Worm (Caenorhabditis elegans) whole organism, young adult: ENCODE data around the gene gmn-1.

ENCODE experiments used
- F10E7.11 ChIP-seq: sonication (generic microtip); optimal IDR thresholded peaks from 2 replicates; lab custom pipeline; 2017; ENCODE audit warnings: mild to moderate bottlenecking, missing genetic modification characterization, moderate library complexity, missing compliant biosample characterization
- athp-1 ChIP-seq: sonication (generic microtip); optimal IDR thresholded peaks from 2 replicates; lab custom pipeline; 2017; ENCODE audit warnings: mild to moderate bottlenecking, missing genetic modification characterization, missing compliant biosample characterization
- egl-44 ChIP-seq: fragments of 200-800 bp; sonication (Bioruptor generic); IDR thresholded peaks from 2 replicates; pipeline ENCODE4 v1.3.6; 2022; ENCODE audit warnings: missing genetic modification reagents, missing genetic modification characterization, missing compliant biosample characterization
- gei-17 ChIP-seq: fragments of 200-800 bp; sonication (Bioruptor generic); optimal IDR thresholded peaks from 2 replicates; lab custom pipeline; 2018; ENCODE audit warnings: mild to moderate bottlenecking, missing genetic modification characterization, missing compliant biosample characterization
- hrde-1 ChIP-seq: sonication (generic microtip); optimal IDR thresholded peaks from 2 replicates; lab custom pipeline; 2016; ENCODE audit warnings: missing genetic modification characterization, mild to moderate bottlenecking, missing compliant biosample characterization, moderate library complexity, missing genotype, missing genetic modification reagents, borderline replicate concordance
- nhr-120 ChIP-seq: fragments of 200-800 bp; sonication (Bioruptor generic); IDR thresholded peaks from 2 replicates; pipeline ENCODE4 v1.3.6; 2022; ENCODE audit warnings: missing genetic modification characterization, missing compliant biosample characterization
- nhr-27 ChIP-seq: fragments of 200-800 bp; sonication (Bioruptor generic); optimal IDR thresholded peaks from 2 replicates; lab custom pipeline; 2018; ENCODE audit warnings: mild to moderate bottlenecking, missing genetic modification characterization, moderate library complexity, missing compliant biosample characterization
- pha-4 ChIP-seq: fragments of 150-350 bp; sonication (generic microtip); optimal IDR thresholded peaks from 2 replicates; lab custom pipeline; 2014; ENCODE audit warnings: missing biosample characterization, missing genetic modification reagents, missing genetic modification characterization
- rcor-1 ChIP-seq: fragments of 200-800 bp; sonication (Bioruptor generic); IDR thresholded peaks from 2 replicates; pipeline ENCODE4 v1.3.6; 2022; ENCODE audit warnings: missing genetic modification reagents, missing genetic modification characterization, missing compliant biosample characterization
- unc-130 ChIP-seq: sonication (generic microtip); optimal IDR thresholded peaks from 2 replicates; lab custom pipeline; 2016; ENCODE audit warnings: missing genetic modification reagents, missing genetic modification characterization, missing compliant biosample characterization
- ztf-22 ChIP-seq: fragments of 200-800 bp; sonication (Bioruptor generic); optimal IDR thresholded peaks from 2 replicates; lab custom pipeline; 2018; ENCODE audit warnings: mild to moderate bottlenecking, missing genetic modification characterization, moderate library complexity, missing compliant biosample characterization

DNA sequence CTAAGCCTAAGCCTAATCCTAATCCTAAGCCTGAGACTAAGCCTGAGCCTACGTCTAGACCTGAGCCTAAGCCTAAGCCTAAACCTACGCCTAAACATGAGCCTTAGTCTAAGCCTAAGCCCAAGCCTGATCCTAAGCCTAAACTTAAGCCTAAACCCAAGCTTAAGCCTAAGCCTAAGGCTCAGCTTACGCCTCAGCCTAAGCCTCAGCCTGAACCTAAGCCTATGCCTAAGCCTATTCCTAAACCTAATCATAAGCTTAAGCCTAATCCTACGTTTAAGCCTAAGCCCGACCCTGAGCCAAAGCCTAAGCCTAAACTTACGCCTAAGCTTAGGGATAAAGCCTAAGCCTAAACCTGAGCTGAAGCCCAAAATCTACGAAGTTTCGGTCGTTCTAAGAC lies 5.1 kb upstream of the gmn-1 start:
- TF ChIP-seq egl-44, result no peak
- no peak for TF ChIP-seq athp-1 (tag; lab: Kevin White, UChicago)
- TF ChIP-seq nhr-27 (tag; lab: Kevin White, UChicago), result no peak
- no peak for TF ChIP-seq F10E7.11 (tag; lab: Kevin White, UChicago)
- TF ChIP-seq pha-4 (tag; lab: Kevin White, UChicago), result no peak
- no peak for TF ChIP-seq nhr-120 (GFP tag; lab: Robert Waterston, UW)
- TF ChIP-seq rcor-1, result no peak
- no peak for TF ChIP-seq hrde-1 (tag; lab: Kevin White, UChicago)
- TF ChIP-seq unc-130 (GFP tag; lab: Kevin White, UChicago), result no peak
- no peak for TF ChIP-seq gei-17 (GFP tag; lab: Kevin White, UChicago)
- TF ChIP-seq ztf-22 (GFP tag; lab: Kevin White, UChicago), result no peak
